Fruit fly (Drosophila melanogaster): Measurements from ENCODE around the gene CG7884.

- TF ChIP-seq Nf-YC (tag; optimal IDR thresholded peaks at IDR 0.05) (no peak), CG10462 (GFP tag; optimal IDR thresholded peaks at IDR 0.05) (no peak), CG2199 (GFP tag; IDR thresholded peaks at IDR 0.05) (no peak), ems (GFP tag; optimal IDR thresholded peaks at IDR 0.05) (no peak)
Measured at dm6 chrX:19280249-19280648, 59.8 kb downstream of the CG7884 start, which contains the start of gene CG8028.

Measured in whole organism, embryonic.